Worm (Caenorhabditis elegans): ENCODE measurements around the gene ztf-13.
A peak's percentile ranks its signal among the peaks of the same experiment; 100 is the strongest.

ce11 chrX:3116033-3116876, 14.3 kb upstream of the ztf-13 start, which contains the start of gene mai-1:
- TF ChIP-seq ces-1 (GFP tag; optimal IDR thresholded peaks at IDR 0.05) (no peak), pha-4 (tag; optimal IDR thresholded peaks at IDR 0.05) (no peak), ztf-11 (tag; optimal IDR thresholded peaks at IDR 0.05) (no peak), nhr-237 (tag; optimal IDR thresholded peaks at IDR 0.05) (no peak), snpc-4 (tag; optimal IDR thresholded peaks at IDR 0.05) (no peak), nhr-28 (tag; optimal IDR thresholded peaks at IDR 0.05) (no peak), nhr-12 (tag; optimal IDR thresholded peaks at IDR 0.05) (no peak), drap-1 (GFP tag; optimal IDR thresholded peaks at IDR 0.05) (no peak), zip-8 (tag; optimal IDR thresholded peaks at IDR 0.05) (no peak), hlh-1 (tag; optimal IDR thresholded peaks at IDR 0.05) (peak; percentile 68), mep-1 (tag; optimal IDR thresholded peaks at IDR 0.05) (no peak)

All from whole organism, mixed stage, embryonic.